Worm (Caenorhabditis elegans): Measurements from ENCODE around the gene rps-29.

- TF ChIP-seq ama-1 (optimal IDR thresholded peaks at IDR 0.05) (no peak), elt-2 (tag; optimal IDR thresholded peaks at IDR 0.05) (no peak), npax-4 (tag; optimal IDR thresholded peaks at IDR 0.05) (no peak), ceh-9 (tag; optimal IDR thresholded peaks at IDR 0.05) (no peak), tbx-2 (tag; optimal IDR thresholded peaks at IDR 0.05) (no peak)
These were observed 49.6 kb upstream of the rps-29 start for ce11 chrIII:744459-744858.

Measured in whole organism, late embryonic.